Fruit fly (Drosophila melanogaster): ENCODE data around the gene ppk21.

Gene ppk21

DNA sequence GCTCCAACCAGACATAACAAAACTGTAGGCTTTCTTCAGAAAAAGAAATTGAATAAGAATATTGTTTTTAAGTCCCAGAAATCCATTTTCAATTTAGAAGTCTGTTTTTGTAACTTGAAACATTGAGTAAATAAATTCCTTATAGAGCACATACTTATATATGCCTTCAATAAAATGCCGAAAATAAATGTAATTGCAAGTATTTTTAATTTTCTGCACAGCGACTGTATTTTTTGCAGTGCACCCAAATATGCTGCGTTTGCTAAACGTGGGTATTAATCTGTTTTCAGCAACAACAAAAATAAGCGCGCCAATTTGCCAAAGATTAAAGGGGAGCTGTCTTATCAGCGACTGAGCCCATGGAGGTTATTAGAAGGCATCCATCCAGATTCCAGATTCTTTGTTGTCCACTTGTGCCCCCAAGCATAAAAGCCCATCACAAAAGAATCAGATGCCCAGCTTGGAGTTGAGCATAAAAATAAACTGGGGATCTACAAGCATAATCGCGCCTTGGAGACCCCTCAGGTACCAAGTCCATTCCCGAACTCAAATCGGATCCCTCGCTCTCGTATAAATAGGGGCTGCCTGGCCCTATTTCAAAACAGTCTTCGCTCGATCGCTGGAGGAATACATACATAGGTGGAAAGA, 6.6 kb downstream of the ppk21 start, which contains the start of gene Obp99a:
Obp99a (plus strand) TSS at position 598 of the 648 bp plus-strand sequence.
- TF ChIP-seq Eip78C (GFP tag) (peak; percentile 42), CG11762 (GFP tag; optimal IDR thresholded peaks at IDR 0.05; ENCODE audit: insufficient read depth) (no peak), svp (GFP tag) (peak; percentile 74)

DNA sequence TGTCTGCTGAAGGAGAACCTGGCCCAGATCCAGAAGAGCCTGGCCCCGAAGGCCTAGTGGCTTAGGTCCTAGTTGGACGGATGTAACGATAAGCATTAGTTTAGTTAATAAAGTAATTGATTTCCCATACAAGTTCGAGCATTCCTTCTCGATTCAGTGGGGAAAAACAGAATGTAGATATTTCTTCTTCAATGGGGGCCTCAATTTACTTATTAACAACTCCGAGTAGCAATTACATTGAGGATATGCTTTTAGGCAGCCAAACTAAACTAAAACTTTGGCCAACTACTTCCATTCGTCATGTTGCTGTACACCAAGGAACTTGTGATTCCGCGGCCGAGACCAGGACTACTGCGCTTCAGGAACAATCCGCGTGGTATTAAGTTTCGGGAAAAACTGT, 7.6 kb downstream of the ppk21 start, which contains the start of gene ppk19:
ppk19 (plus strand) TSS at position 301 of the 400 bp plus-strand sequence.
- no peak for TF ChIP-seq cyc (GFP tag; optimal IDR thresholded peaks at IDR 0.05)
- no peak for TF ChIP-seq fd85E (GFP tag; optimal IDR thresholded peaks at IDR 0.05)
- TF ChIP-seq vri (GFP tag; optimal IDR thresholded peaks at IDR 0.05): no peak
- TF ChIP-seq CG32006 (GFP tag; optimal IDR thresholded peaks at IDR 0.05): no peak
- TF ChIP-seq pdm3 (GFP tag; optimal IDR thresholded peaks at IDR 0.05): no peak
- TF ChIP-seq CG31627 (GFP tag; optimal IDR thresholded peaks at IDR 0.05): no peak
- no peak for TF ChIP-seq CG8319 (GFP tag; optimal IDR thresholded peaks at IDR 0.05)
- TF ChIP-seq dsx (GFP tag; optimal IDR thresholded peaks at IDR 0.05; ENCODE audit: poor library complexity, severe bottlenecking): no peak
- no peak for TF ChIP-seq Sox102F (GFP tag; optimal IDR thresholded peaks at IDR 0.05)
- no peak for TF ChIP-seq CG6792 (GFP tag; optimal IDR thresholded peaks at IDR 0.05)
- no peak for TF ChIP-seq Blimp-1 (GFP tag; optimal IDR thresholded peaks at IDR 0.05)
- no peak for TF ChIP-seq Hr38 (GFP tag; optimal IDR thresholded peaks at IDR 0.05)
- no peak for TF ChIP-seq CG4318 (GFP tag; optimal IDR thresholded peaks at IDR 0.05)
- no peak for TF ChIP-seq eg (GFP tag; IDR thresholded peaks at IDR 0.05)
- TF ChIP-seq CG3919 (GFP tag; optimal IDR thresholded peaks at IDR 0.05): no peak

DNA sequence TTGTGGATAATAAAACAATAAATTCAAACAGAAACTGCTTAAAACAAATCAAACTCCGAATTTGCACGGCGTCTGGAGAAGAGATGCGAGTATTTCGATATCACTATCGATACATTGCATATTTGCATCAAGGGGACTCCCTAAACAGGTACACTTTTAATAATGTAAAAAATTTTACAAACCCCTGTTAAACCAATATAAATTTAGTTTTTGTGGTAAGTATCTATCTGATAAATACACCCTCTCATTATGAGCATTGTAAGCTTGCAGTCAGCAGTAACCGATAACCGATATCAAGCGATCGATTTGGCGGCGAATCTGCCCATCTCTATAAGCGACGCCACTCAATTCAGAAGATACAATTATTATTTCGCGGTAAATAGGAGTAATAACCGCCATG, 10.8 kb downstream of the ppk21 start, which contains the start of the genes Bub3 and Cap-D2:
Bub3 (minus strand) TSS at position 89 of the 400 bp plus-strand sequence.
Cap-D2 (plus strand) TSS at position 319 of the 400 bp plus-strand sequence.
- TF ChIP-seq topi (GFP tag; optimal IDR thresholded peaks at IDR 0.05) (peak; percentile 69), Hr39 (GFP tag; optimal IDR thresholded peaks at IDR 0.05) (peak; percentile 69), CG7368 (GFP tag; optimal IDR thresholded peaks at IDR 0.05) (peak; percentile 31), dac (GFP tag; optimal IDR thresholded peaks at IDR 0.05) (no peak), Sox15 (GFP tag; optimal IDR thresholded peaks at IDR 0.05) (peak; percentile 48), Blimp-1 (GFP tag; optimal IDR thresholded peaks at IDR 0.05) (no peak), OdsH (GFP tag; optimal IDR thresholded peaks at IDR 0.05) (peak; percentile 75), esn (GFP tag; optimal IDR thresholded peaks at IDR 0.05) (peak; percentile 76), dsx (GFP tag; optimal IDR thresholded peaks at IDR 0.05; ENCODE audit: poor library complexity, severe bottlenecking) (peak; percentile 23), Eip75B (GFP tag; optimal IDR thresholded peaks at IDR 0.05) (no peak), vri (GFP tag; optimal IDR thresholded peaks at IDR 0.05) (no peak), CG4318 (GFP tag; optimal IDR thresholded peaks at IDR 0.05) (no peak), Ets21C (GFP tag; optimal IDR thresholded peaks at IDR 0.05) (peak; percentile 53), CG15336 (GFP tag; IDR thresholded peaks at IDR 0.05) (peak; percentile 54; the same call in 1 of the 2 replicates), CG11294 (GFP tag; IDR thresholded peaks at IDR 0.05) (no peak; the same call in 1 of the 2 replicates), svp (GFP tag) (peak; percentile 84), spab (GFP tag; optimal IDR thresholded peaks at IDR 0.05) (no peak), CG9139 (GFP tag; optimal IDR thresholded peaks at IDR 0.05) (no peak), CG6854 (GFP tag; optimal IDR thresholded peaks at IDR 0.05) (no peak), CG3032 (tag; optimal IDR thresholded peaks at IDR 0.05) (peak; percentile 52), Met (GFP tag; optimal IDR thresholded peaks at IDR 0.05) (peak; percentile 66), Gug (GFP tag; IDR thresholded peaks at IDR 0.05) (peak; percentile 60), CG1621 (tag; optimal IDR thresholded peaks at IDR 0.05) (peak; percentile 41), eg (GFP tag; IDR thresholded peaks at IDR 0.05) (peak; percentile 75; the same call in 2 of the 3 replicates), CG10631 (GFP tag; optimal IDR thresholded peaks at IDR 0.05) (no peak), net (GFP tag; optimal IDR thresholded peaks at IDR 0.05) (peak; percentile 44), CG16779 (tag; optimal IDR thresholded peaks at IDR 0.05) (no peak), lz (GFP tag; optimal IDR thresholded peaks at IDR 0.05) (peak; percentile 74), CG8319 (GFP tag; optimal IDR thresholded peaks at IDR 0.05) (peak; percentile 13), Hr38 (GFP tag; optimal IDR thresholded peaks at IDR 0.05) (no peak), salr (GFP tag; optimal IDR thresholded peaks at IDR 0.05) (no peak), CG3919 (GFP tag; optimal IDR thresholded peaks at IDR 0.05) (peak; percentile 66), CG10669 (GFP tag; optimal IDR thresholded peaks at IDR 0.05) (no peak), pdm3 (GFP tag; optimal IDR thresholded peaks at IDR 0.05) (peak; percentile 71), fkh (GFP tag; optimal IDR thresholded peaks at IDR 0.05) (no peak), CG11762 (GFP tag; optimal IDR thresholded peaks at IDR 0.05; ENCODE audit: insufficient read depth) (peak; percentile 21), CG11902 (GFP tag; optimal IDR thresholded peaks at IDR 0.05) (peak; percentile 38), Hr4 (GFP tag; optimal IDR thresholded peaks at IDR 0.05) (peak; percentile 74), Sox14 (GFP tag; optimal IDR thresholded peaks at IDR 0.05) (peak; percentile 70)

All from whole organism, prepupa.